Worm (Caenorhabditis elegans) whole organism, midembryonic: ENCODE data around the gene sos-1.
"Not testable (repeated sequence)": the region's sequence is repeated elsewhere in the genome, so short reads cannot be mapped to it uniquely, and the experiment has no call there.

Experiments
- T22C8.4 ChIP-seq: fragments of 200-800 bp; sonication (Bioruptor generic); IDR thresholded peaks from 2 replicates; pipeline ENCODE4 v1.3.6; 2022; ENCODE audit warnings: missing genetic modification characterization, missing compliant biosample characterization
- cog-1 ChIP-seq: sonication (generic microtip); optimal IDR thresholded peaks from 2 replicates; lab custom pipeline; 2016; ENCODE audit warnings: missing genetic modification characterization, missing compliant biosample characterization
- flt-1 ChIP-seq: fragments of 200-800 bp; sonication (Bioruptor generic); IDR thresholded peaks from 2 replicates; pipeline ENCODE4 v1.3.6; 2022; ENCODE audit warnings: missing genetic modification characterization, missing compliant biosample characterization
- klf-2 ChIP-seq: fragments of 200-800 bp; sonication (Bioruptor generic); conservative IDR thresholded peaks from 2 replicates; pipeline ENCODE4 v1.3.6; 2022; ENCODE audit warnings: missing genetic modification reagents, missing genetic modification characterization, missing compliant biosample characterization
- med-1 ChIP-seq: sonication (generic microtip); optimal IDR thresholded peaks from 2 replicates; lab custom pipeline; 2017; ENCODE audit warnings: missing genetic modification characterization, mild to moderate bottlenecking, missing compliant biosample characterization, antibody characterized with exemption, missing genetic modification reagents; ENCODE audit not compliant: insufficient read depth
- ref-1 ChIP-seq: fragments of 200-800 bp; sonication (Bioruptor generic); conservative IDR thresholded peaks from 2 replicates; pipeline ENCODE4 v1.3.6; 2022; ENCODE audit warnings: missing genetic modification reagents, missing genetic modification characterization, missing compliant biosample characterization
- tab-1 ChIP-seq: fragments of 200-800 bp; sonication (Bioruptor generic); IDR thresholded peaks from 2 replicates; pipeline ENCODE4 v1.3.6; 2022; ENCODE audit warnings: missing genetic modification characterization, missing compliant biosample characterization
- ztf-23 ChIP-seq: fragments of 200-800 bp; sonication (Bioruptor generic); IDR thresholded peaks from 2 replicates; pipeline ENCODE4 v1.3.6; 2022; ENCODE audit warnings: missing genetic modification reagents, missing genetic modification characterization, missing compliant biosample characterization
- ztf-29 ChIP-seq: fragments of 200-800 bp; sonication (Bioruptor generic); IDR thresholded peaks from 2 replicates; pipeline ENCODE4 v1.3.6; 2022; ENCODE audit warnings: missing genetic modification reagents, missing genetic modification characterization, missing compliant biosample characterization

The sos-1 gene

ce11 chrV:4486626-4487025 is 62.5 kb downstream of the sos-1 start:
- TF ChIP-seq ztf-23 (GFP tag; lab: Robert Waterston, UW), result no peak
- TF ChIP-seq ref-1 (GFP tag; lab: Robert Waterston, UW), result no peak
- no peak for TF ChIP-seq flt-1

ce11 chrV:4483049-4483507 is 66.0 kb downstream of the sos-1 start, which contains the start of gene exc-15:
Gene exc-15 (plus strand): TSS chrV:4483459.
- no peak for TF ChIP-seq ztf-29
- no peak for TF ChIP-seq flt-1

ce11 chrV:4481823-4482222 is 67.3 kb downstream of the sos-1 start:
- TF ChIP-seq ztf-29, result no peak

- TF ChIP-seq T22C8.4 (GFP tag; lab: Robert Waterston, UW); ztf-23 (GFP tag; lab: Robert Waterston, UW); ztf-29: not testable (repeated sequence)
These were observed 74.5 kb downstream of the sos-1 start, which contains the start of gene str-35 for ce11 chrV:4474543-4474942. Gene str-35 (plus strand): TSS chrV:4474843.

ce11 chrV:4471065-4471464 is 78.0 kb downstream of the sos-1 start, which contains the start of gene T08H10.3:
Gene T08H10.3 (plus strand): TSS chrV:4471365.
- TF ChIP-seq ztf-29 (no peak), tab-1 (GFP tag; lab: Robert Waterston, UW) (no peak), cog-1 (tag; lab: Kevin White, UChicago) (no peak), T22C8.4 (GFP tag; lab: Robert Waterston, UW) (no peak), klf-2 (GFP tag; lab: Robert Waterston, UW) (no peak), flt-1 (no peak), med-1 (GFP tag; lab: Kevin White, UChicago) (no peak), ztf-23 (GFP tag; lab: Robert Waterston, UW) (no peak), ref-1 (GFP tag; lab: Robert Waterston, UW) (no peak)
